Worm (Caenorhabditis elegans) whole organism, L1 larva: ENCODE measurements around the gene ttr-7.
A peak's percentile ranks its signal among the peaks of the same experiment; 100 is the strongest.

Experiments used
- C04F5.9 ChIP-seq: sonication (generic microtip); optimal IDR thresholded peaks from 2 replicates; lab custom pipeline; 2016; ENCODE audit warnings: missing genetic modification characterization, missing compliant biosample characterization
- C16A3.4 ChIP-seq: fragments of 150-350 bp; optimal IDR thresholded peaks from 2 replicates; lab custom pipeline; 2014; ENCODE audit warnings: missing biosample characterization, missing genetic modification characterization
- C34B4.2 ChIP-seq: sonication (generic microtip); optimal IDR thresholded peaks from 2 replicates; lab custom pipeline; 2017; ENCODE audit warnings: mild to moderate bottlenecking, missing genetic modification characterization, missing compliant biosample characterization
- aha-1 ChIP-seq: fragments of 150-350 bp; optimal IDR thresholded peaks from 2 replicates; lab custom pipeline; 2014; ENCODE audit warnings: missing biosample characterization, missing genetic modification characterization
- alr-1 ChIP-seq: fragments of 200-800 bp; sonication (Bioruptor generic); optimal IDR thresholded peaks from 2 replicates; lab custom pipeline; 2018; ENCODE audit warnings: borderline replicate concordance, mild to moderate bottlenecking, missing genetic modification characterization, missing compliant biosample characterization
- aly-2 ChIP-seq: fragments of 150-350 bp; optimal IDR thresholded peaks from 2 replicates; lab custom pipeline; 2014; ENCODE audit warnings: missing biosample characterization, missing genetic modification characterization
- blmp-1 ChIP-seq: fragments of 150-350 bp; optimal IDR thresholded peaks from 2 replicates; lab custom pipeline; 2014; ENCODE audit warnings: missing biosample characterization, missing genetic modification characterization
- ceh-90 ChIP-seq: sonication (generic microtip); optimal IDR thresholded peaks from 2 replicates; lab custom pipeline; 2016; ENCODE audit warnings: missing genetic modification characterization, missing compliant biosample characterization
- ces-1 ChIP-seq: fragments of 150-350 bp; optimal IDR thresholded peaks from 2 replicates; lab custom pipeline; 2014; ENCODE audit warnings: missing biosample characterization, missing genetic modification reagents, missing genetic modification characterization
- dsc-1 ChIP-seq: sonication (generic microtip); optimal IDR thresholded peaks from 2 replicates; lab custom pipeline; 2016; ENCODE audit warnings: mild to moderate bottlenecking, missing genetic modification characterization, missing compliant biosample characterization
- efl-1 ChIP-seq, 4 experiments: fragments of 150-350 bp; optimal IDR thresholded peaks in 3 of 4; peaks in 1 of 4; 1 replicate in 1 of 4; 2 replicates in 3 of 4; lab custom pipeline; 2014; ENCODE audit warnings: missing biosample characterization in 2 of 4, missing genetic modification characterization in 2 of 4, missing genetic modification reagents in 2 of 4
- egl-13 ChIP-seq: sonication (generic microtip); optimal IDR thresholded peaks from 2 replicates; lab custom pipeline; 2016; ENCODE audit warnings: missing genotype, missing genetic modification reagents, missing genetic modification characterization, missing compliant biosample characterization
- egl-27 ChIP-seq, 2 experiments: fragments of 150-350 bp in 1 of 2; sonication (generic microtip); optimal IDR thresholded peaks; 3 replicates each; lab custom pipeline; 2017 to 2018; ENCODE audit warnings: missing biosample characterization in 2 of 2, missing genetic modification characterization in 2 of 2, missing genetic modification reagents in 2 of 2
- elt-2 ChIP-seq: sonication (generic microtip); optimal IDR thresholded peaks from 2 replicates; lab custom pipeline; 2016; ENCODE audit warnings: missing genetic modification characterization, mild to moderate bottlenecking, inconsistent platforms, missing compliant biosample characterization, missing genetic modification reagents
- elt-3 ChIP-seq, 6 experiments: fragments of 150-350 bp in 1 of 6; sonication (generic microtip); optimal IDR thresholded peaks; 2 replicates each; lab custom pipeline; 2017 to 2018; ENCODE audit warnings: missing biosample characterization in 6 of 6, missing genetic modification characterization in 6 of 6, inconsistent platforms in 1 of 6
- ets-5 ChIP-seq: fragments of 200-800 bp; sonication (Bioruptor generic); IDR thresholded peaks from 2 replicates; pipeline ENCODE4 v1.3.6; 2022; ENCODE audit warnings: missing genetic modification characterization, missing compliant biosample characterization
- fkh-10 ChIP-seq: sonication (generic microtip); optimal IDR thresholded peaks from 2 replicates; lab custom pipeline; 2017; ENCODE audit warnings: missing biosample characterization, missing genetic modification reagents, missing genetic modification characterization
- fkh-4 ChIP-seq: sonication (generic microtip); optimal IDR thresholded peaks from 2 replicates; lab custom pipeline; 2016; ENCODE audit warnings: missing compliant biosample characterization, missing genetic modification characterization, borderline replicate concordance
- grh-1 ChIP-seq: fragments of 200-800 bp; sonication (Bioruptor generic); IDR thresholded peaks from 2 replicates; pipeline ENCODE4 v1.3.6; 2022; ENCODE audit warnings: missing genetic modification reagents, missing genetic modification characterization, missing compliant biosample characterization
- hlh-17 ChIP-seq: fragments of 200-800 bp; sonication (Bioruptor generic); optimal IDR thresholded peaks from 2 replicates; lab custom pipeline; 2018; ENCODE audit warnings: missing genetic modification characterization, mild to moderate bottlenecking, missing compliant biosample characterization, moderate library complexity, borderline replicate concordance
- lin-35 ChIP-seq, 2 experiments: fragments of 150-350 bp; optimal IDR thresholded peaks; 2 replicates each; lab custom pipeline; 2014; ENCODE audit warnings: missing biosample characterization in 2 of 2, missing genetic modification characterization in 2 of 2, missing genetic modification reagents in 2 of 2
- lin-39 ChIP-seq: fragments of 150-350 bp; optimal IDR thresholded peaks from 2 replicates; lab custom pipeline; 2014; ENCODE audit warnings: missing biosample characterization, missing genetic modification reagents, missing genetic modification characterization
- lir-3 ChIP-seq: sonication (generic microtip); optimal IDR thresholded peaks from 2 replicates; lab custom pipeline; 2016; ENCODE audit warnings: mild to moderate bottlenecking, missing genetic modification characterization, moderate library complexity, missing compliant biosample characterization; ENCODE audit not compliant: poor library complexity
- lsy-2 ChIP-seq, 2 experiments: fragments of 150-350 bp; optimal IDR thresholded peaks; 2 replicates each; lab custom pipeline; 2014; ENCODE audit warnings: missing biosample characterization in 2 of 2, missing genetic modification characterization in 2 of 2
- mab-9 ChIP-seq: fragments of 200-800 bp; sonication (Bioruptor generic); IDR thresholded peaks from 2 replicates; pipeline ENCODE4 v1.3.6; 2022; ENCODE audit warnings: missing genetic modification reagents, missing genetic modification characterization, missing compliant biosample characterization
- mef-2 ChIP-seq: fragments of 150-350 bp; optimal IDR thresholded peaks from 2 replicates; lab custom pipeline; 2014; ENCODE audit warnings: missing biosample characterization, missing genetic modification characterization
- mep-1 ChIP-seq: fragments of 150-350 bp; optimal IDR thresholded peaks from 2 replicates; lab custom pipeline; 2014; ENCODE audit warnings: missing biosample characterization, missing genetic modification characterization
- nhr-11 ChIP-seq: fragments of 150-350 bp; optimal IDR thresholded peaks from 2 replicates; lab custom pipeline; 2014; ENCODE audit warnings: missing biosample characterization, missing genetic modification characterization
- nhr-19 ChIP-seq: fragments of 200-800 bp; sonication (Bioruptor generic); conservative IDR thresholded peaks from 2 replicates; pipeline ENCODE4 v1.3.6; 2022; ENCODE audit warnings: missing genetic modification characterization, missing compliant biosample characterization
- nhr-28 ChIP-seq: fragments of 150-350 bp; optimal IDR thresholded peaks from 2 replicates; lab custom pipeline; 2014; ENCODE audit warnings: missing biosample characterization, missing genetic modification characterization
- nhr-47 ChIP-seq: sonication (generic microtip); optimal IDR thresholded peaks from 2 replicates; lab custom pipeline; 2016; ENCODE audit warnings: mild to moderate bottlenecking, missing genetic modification characterization, moderate library complexity, missing compliant biosample characterization
- nhr-71 ChIP-seq: sonication (generic microtip); optimal IDR thresholded peaks from 2 replicates; lab custom pipeline; 2016; ENCODE audit warnings: mild to moderate bottlenecking, missing genetic modification characterization, moderate library complexity, missing compliant biosample characterization
- nhr-76 ChIP-seq: sonication (generic microtip); optimal IDR thresholded peaks from 2 replicates; lab custom pipeline; 2017; ENCODE audit warnings: missing biosample characterization, missing genetic modification characterization
- nhr-77 ChIP-seq: fragments of 150-350 bp; optimal IDR thresholded peaks from 2 replicates; lab custom pipeline; 2014; ENCODE audit warnings: missing biosample characterization, missing genetic modification characterization
- nhr-84 ChIP-seq: sonication (generic microtip); optimal IDR thresholded peaks from 2 replicates; lab custom pipeline; 2017; ENCODE audit warnings: missing biosample characterization, missing genetic modification characterization
- nhr-85 ChIP-seq: sonication (generic microtip); peaks from one replicate; lab custom pipeline; 2016; ENCODE audit warnings: missing genetic modification characterization, inconsistent platforms, missing compliant biosample characterization
- pag-3 ChIP-seq: sonication (generic microtip); optimal IDR thresholded peaks from 2 replicates; lab custom pipeline; 2017; ENCODE audit warnings: missing genetic modification characterization, mild to moderate bottlenecking, missing compliant biosample characterization, antibody characterized with exemption, borderline replicate concordance; ENCODE audit not compliant: insufficient read depth
- pax-3 ChIP-seq: fragments of 200-800 bp; sonication (Bioruptor generic); optimal IDR thresholded peaks from 2 replicates; lab custom pipeline; 2018; ENCODE audit warnings: mild to moderate bottlenecking, missing genetic modification characterization, moderate library complexity, missing compliant biosample characterization
- skn-1 ChIP-seq: fragments of 150-350 bp; optimal IDR thresholded peaks from 2 replicates; lab custom pipeline; 2014; ENCODE audit warnings: missing biosample characterization, missing genetic modification characterization
- snu-23 ChIP-seq: sonication (generic microtip); optimal IDR thresholded peaks from 2 replicates; lab custom pipeline; 2016; ENCODE audit warnings: missing genetic modification characterization, missing compliant biosample characterization
- sox-4 ChIP-seq: sonication (generic microtip); optimal IDR thresholded peaks from 2 replicates; lab custom pipeline; 2016; ENCODE audit warnings: missing genetic modification characterization, missing compliant biosample characterization
- sptf-1 ChIP-seq: fragments of 150-350 bp; optimal IDR thresholded peaks from 2 replicates; lab custom pipeline; 2014; ENCODE audit warnings: missing biosample characterization, missing genetic modification characterization
- sup-37 ChIP-seq: fragments of 200-800 bp; sonication (Bioruptor generic); optimal IDR thresholded peaks from 2 replicates; lab custom pipeline; 2018; ENCODE audit warnings: mild to moderate bottlenecking, missing genetic modification characterization, missing compliant biosample characterization
- swsn-7 ChIP-seq: sonication (generic microtip); optimal IDR thresholded peaks from 2 replicates; lab custom pipeline; 2016; ENCODE audit warnings: missing genetic modification characterization, missing compliant biosample characterization
- tbx-2 ChIP-seq: sonication (generic microtip); optimal IDR thresholded peaks from 2 replicates; lab custom pipeline; 2016; ENCODE audit warnings: missing genetic modification characterization, missing compliant biosample characterization
- unc-130 ChIP-seq: fragments of 150-350 bp; optimal IDR thresholded peaks from 2 replicates; lab custom pipeline; 2017; ENCODE audit warnings: missing biosample characterization, missing genetic modification characterization, inconsistent platforms
- unc-30 ChIP-seq: sonication (generic microtip); optimal IDR thresholded peaks from 2 replicates; lab custom pipeline; 2017; ENCODE audit warnings: missing biosample characterization, missing genetic modification characterization
- unc-62 ChIP-seq: fragments of 150-350 bp; optimal IDR thresholded peaks from 2 replicates; lab custom pipeline; 2014; ENCODE audit warnings: missing biosample characterization, missing genetic modification reagents, missing genetic modification characterization
- unc-98 ChIP-seq: fragments of 200-800 bp; sonication (Bioruptor generic); IDR thresholded peaks from 2 replicates; pipeline ENCODE4 v1.3.6; 2022; ENCODE audit warnings: missing genetic modification characterization, missing compliant biosample characterization
- vab-15 ChIP-seq: sonication (generic microtip); optimal IDR thresholded peaks from 2 replicates; lab custom pipeline; 2017; ENCODE audit warnings: missing genotype, mild to moderate bottlenecking, missing genetic modification characterization, missing compliant biosample characterization
- zag-1 ChIP-seq: fragments of 150-350 bp; optimal IDR thresholded peaks from 2 replicates; lab custom pipeline; 2014; ENCODE audit warnings: missing biosample characterization, missing genetic modification characterization
- zip-4 ChIP-seq: fragments of 200-800 bp; sonication (Bioruptor generic); optimal IDR thresholded peaks from 2 replicates; lab custom pipeline; 2018; ENCODE audit warnings: mild to moderate bottlenecking, missing genetic modification characterization, moderate library complexity, missing compliant biosample characterization

The ttr-7 gene

ce11 chrIII:623754-624153, 17.9 kb downstream of the ttr-7 start:
- TF ChIP-seq egl-13: peak; percentile 72
- TF ChIP-seq unc-30 (tag; lab: Kevin White, UChicago): no peak
- TF ChIP-seq swsn-7 (tag; lab: Kevin White, UChicago): peak; percentile 89
- peak; percentile 82 for TF ChIP-seq tbx-2 (tag; lab: Kevin White, UChicago)
- TF ChIP-seq lin-39 (tag; lab: Kevin White, UChicago): no peak
- TF ChIP-seq vab-15 (tag; lab: Kevin White, UChicago): peak; percentile 34
- peak; percentile 28 for TF ChIP-seq sup-37
- peak; percentile 86 for TF ChIP-seq skn-1 (tag; lab: Kevin White, UChicago)
- peak in 1 of 2 experiments; percentile 63 for TF ChIP-seq egl-27 (tag; optimal IDR thresholded peaks at IDR 0.05; lab: Kevin White, UChicago)
- TF ChIP-seq lir-3 (tag; lab: Kevin White, UChicago): peak; percentile 59
- peak; percentile 81 for TF ChIP-seq elt-2
- peak in 3 of 6 experiments; percentile 74 to 83 (median 78) for TF ChIP-seq elt-3 (tag; optimal IDR thresholded peaks at IDR 0.05; lab: Kevin White, UChicago)
- peak; percentile 55 for TF ChIP-seq mef-2 (tag; lab: Kevin White, UChicago)
- no peak for TF ChIP-seq zag-1 (tag; lab: Kevin White, UChicago)
- TF ChIP-seq aha-1 (tag; lab: Kevin White, UChicago): no peak
- peak; percentile 89 for TF ChIP-seq dsc-1 (tag; lab: Kevin White, UChicago)
- no peak for TF ChIP-seq sptf-1 (tag; lab: Kevin White, UChicago)
- TF ChIP-seq nhr-47 (tag; lab: Kevin White, UChicago): peak; percentile 83
- no peak for TF ChIP-seq ceh-90 (tag; lab: Kevin White, UChicago)
- no peak for TF ChIP-seq nhr-11 (tag; lab: Kevin White, UChicago)
- no peak for TF ChIP-seq nhr-76
- TF ChIP-seq unc-62: no peak
- no peak for TF ChIP-seq aly-2 (tag; lab: Kevin White, UChicago)
- TF ChIP-seq nhr-77 (tag; lab: Kevin White, UChicago): peak; percentile 86
- no peak for TF ChIP-seq ces-1
- no peak for TF ChIP-seq fkh-4 (tag; lab: Kevin White, UChicago)
- TF ChIP-seq blmp-1: peak; percentile 84
- TF ChIP-seq mep-1 (tag; lab: Kevin White, UChicago): peak; percentile 95
- peak; percentile 83 for TF ChIP-seq unc-130 (tag; lab: Kevin White, UChicago)
- TF ChIP-seq alr-1 (tag; lab: Kevin White, UChicago): no peak
- TF ChIP-seq lsy-2 (tag; optimal IDR thresholded peaks at IDR 0.05; lab: Kevin White, UChicago): peak; percentile 76 to 83
- TF ChIP-seq C16A3.4: peak; percentile 76
- TF ChIP-seq unc-98 (GFP tag; lab: Robert Waterston, UW): no peak
- no peak for TF ChIP-seq ets-5 (GFP tag; lab: Robert Waterston, UW)
- TF ChIP-seq pax-3 (tag; lab: Kevin White, UChicago): peak; percentile 45
- peak; percentile 83 for TF ChIP-seq nhr-19 (GFP tag; lab: Robert Waterston, UW)
- peak; percentile 95 for TF ChIP-seq snu-23
- peak; percentile 21 for TF ChIP-seq sox-4
- 0 out of 2 replicates have a peak, but pooled peaks have one; percentile 16 for TF ChIP-seq grh-1
- no peak for TF ChIP-seq hlh-17 (GFP tag; lab: Kevin White, UChicago)
- peak; percentile 78 to 84 for TF ChIP-seq lin-35 (GFP tag; optimal IDR thresholded peaks at IDR 0.05; lab: Kevin White, UChicago)
- peak; percentile 85 for TF ChIP-seq nhr-85 (tag; lab: Kevin White, UChicago)
- peak; percentile 66 for TF ChIP-seq fkh-10 (GFP tag; lab: Kevin White, UChicago)
- peak; percentile 67 to 83 for TF ChIP-seq efl-1 (optimal IDR thresholded peaks at IDR 0.05; lab: Kevin White, UChicago)
- peak; percentile 48 to 93 for TF ChIP-seq efl-1 (GFP tag; optimal IDR thresholded peaks at IDR 0.05 in 1 of 2; lab: Kevin White, UChicago)
- TF ChIP-seq nhr-71 (tag; lab: Kevin White, UChicago): peak; percentile 95
- TF ChIP-seq C34B4.2 (tag; lab: Kevin White, UChicago): peak; percentile 74
- TF ChIP-seq C04F5.9 (tag; lab: Kevin White, UChicago): no peak
- no peak for TF ChIP-seq nhr-84
- TF ChIP-seq pag-3: peak; percentile 86
- TF ChIP-seq zip-4 (GFP tag; lab: Kevin White, UChicago): no peak
- TF ChIP-seq mab-9 (GFP tag; lab: Robert Waterston, UW): no peak; the same call in 1 of the 2 replicates
- TF ChIP-seq nhr-28: no peak
